Worm (Caenorhabditis elegans) whole organism, L2 larva: Measurements from ENCODE around the gene F49E11.2.

Experiments used
- C34F6.9 ChIP-seq: fragments of 150-350 bp; optimal IDR thresholded peaks from 2 replicates; lab custom pipeline; 2014; ENCODE audit warnings: missing biosample characterization, missing genetic modification characterization
- F13H6.1 ChIP-seq: sonication (generic microtip); optimal IDR thresholded peaks from 2 replicates; lab custom pipeline; 2016; ENCODE audit warnings: missing genetic modification characterization, missing compliant biosample characterization
- Y55F3AM.14 ChIP-seq: fragments of 200-800 bp; sonication (Bioruptor generic); optimal IDR thresholded peaks from 2 replicates; lab custom pipeline; 2018; ENCODE audit warnings: mild to moderate bottlenecking, missing genetic modification characterization, missing compliant biosample characterization
- ZK546.5 ChIP-seq: sonication (generic microtip); optimal IDR thresholded peaks from 2 replicates; lab custom pipeline; 2017; ENCODE audit warnings: missing biosample characterization, missing genetic modification characterization
- alr-1 ChIP-seq: fragments of 150-350 bp; optimal IDR thresholded peaks from 2 replicates; lab custom pipeline; 2014; ENCODE audit warnings: missing biosample characterization, missing genetic modification characterization
- ama-1 ChIP-seq: fragments of 150-350 bp; optimal IDR thresholded peaks from 2 replicates; lab custom pipeline; 2018; ENCODE audit warnings: inconsistent platforms
- blmp-1 ChIP-seq: sonication (generic microtip); optimal IDR thresholded peaks from 2 replicates; lab custom pipeline; 2017; ENCODE audit warnings: missing genetic modification characterization, mild to moderate bottlenecking, missing compliant biosample characterization, antibody characterized with exemption, moderate library complexity; ENCODE audit not compliant: insufficient read depth
- ceh-82 ChIP-seq: fragments of 150-350 bp; optimal IDR thresholded peaks from 2 replicates; lab custom pipeline; 2014; ENCODE audit warnings: missing biosample characterization, missing genetic modification characterization
- crh-2 ChIP-seq: sonication (generic microtip); optimal IDR thresholded peaks from 2 replicates; lab custom pipeline; 2017; ENCODE audit warnings: missing biosample characterization, missing genetic modification characterization
- egl-27 ChIP-seq: sonication (generic microtip); optimal IDR thresholded peaks from 3 replicates; lab custom pipeline; 2017; ENCODE audit warnings: missing biosample characterization, missing genetic modification reagents, missing genetic modification characterization
- elt-1 ChIP-seq: fragments of 150-350 bp; optimal IDR thresholded peaks from 2 replicates; lab custom pipeline; 2014; ENCODE audit warnings: missing biosample characterization, missing genetic modification characterization
- fos-1 ChIP-seq: fragments of 150-350 bp; optimal IDR thresholded peaks from 2 replicates; lab custom pipeline; 2014; ENCODE audit warnings: missing biosample characterization, missing genetic modification characterization
- gmeb-1 ChIP-seq: fragments of 150-350 bp; optimal IDR thresholded peaks from 2 replicates; lab custom pipeline; 2014; ENCODE audit warnings: missing biosample characterization, missing genetic modification characterization
- lin-13 ChIP-seq: fragments of 150-350 bp; optimal IDR thresholded peaks from 2 replicates; lab custom pipeline; 2014; ENCODE audit warnings: missing biosample characterization, missing genetic modification reagents, missing genetic modification characterization
- lsy-2 ChIP-seq, 2 experiments: fragments of 150-350 bp in 1 of 2; sonication (generic microtip) in 1 of 2; optimal IDR thresholded peaks; 2 replicates each; lab custom pipeline; 2014 to 2017; ENCODE audit warnings: missing biosample characterization in 2 of 2, missing genetic modification characterization in 2 of 2
- mab-5 ChIP-seq: fragments of 150-350 bp; optimal IDR thresholded peaks from 2 replicates; lab custom pipeline; 2014; ENCODE audit warnings: missing biosample characterization, missing genetic modification characterization
- mbf-1 ChIP-seq: sonication (generic microtip); optimal IDR thresholded peaks from 2 replicates; lab custom pipeline; 2017; ENCODE audit warnings: missing biosample characterization, missing genetic modification characterization
- mdl-1 ChIP-seq, 2 experiments: fragments of 150-350 bp in 1 of 2; sonication (generic microtip) in 1 of 2; optimal IDR thresholded peaks; 2 replicates each; lab custom pipeline; 2017; ENCODE audit warnings: missing biosample characterization in 2 of 2, missing genetic modification characterization in 2 of 2
- nhr-10 ChIP-seq: sonication (generic microtip); optimal IDR thresholded peaks from 2 replicates; lab custom pipeline; 2017; ENCODE audit warnings: missing biosample characterization, missing genetic modification characterization
- nhr-11 ChIP-seq: fragments of 150-350 bp; optimal IDR thresholded peaks from 2 replicates; lab custom pipeline; 2014; ENCODE audit warnings: missing biosample characterization, missing genetic modification characterization
- nhr-129 ChIP-seq: fragments of 150-350 bp; optimal IDR thresholded peaks from 2 replicates; lab custom pipeline; 2014; ENCODE audit warnings: missing biosample characterization, missing genetic modification characterization
- nhr-23 ChIP-seq: fragments of 150-350 bp; optimal IDR thresholded peaks from 2 replicates; lab custom pipeline; 2014; ENCODE audit warnings: missing biosample characterization, missing genetic modification reagents, missing genetic modification characterization
- nhr-237 ChIP-seq: fragments of 150-350 bp; optimal IDR thresholded peaks from 2 replicates; lab custom pipeline; 2014; ENCODE audit warnings: missing biosample characterization, missing genetic modification characterization
- nhr-6 ChIP-seq: fragments of 150-350 bp; optimal IDR thresholded peaks from 2 replicates; lab custom pipeline; 2014; ENCODE audit warnings: missing biosample characterization, missing genetic modification characterization
- nhr-77 ChIP-seq: fragments of 150-350 bp; optimal IDR thresholded peaks from 2 replicates; lab custom pipeline; 2014; ENCODE audit warnings: missing biosample characterization, missing genetic modification characterization
- peb-1 ChIP-seq: fragments of 150-350 bp; optimal IDR thresholded peaks from 2 replicates; lab custom pipeline; 2014; ENCODE audit warnings: missing biosample characterization, missing genetic modification characterization
- sem-4 ChIP-seq: fragments of 150-350 bp; optimal IDR thresholded peaks from 2 replicates; lab custom pipeline; 2014; ENCODE audit warnings: missing biosample characterization, missing genetic modification reagents, missing genetic modification characterization
- skn-1 ChIP-seq: sonication (generic microtip); optimal IDR thresholded peaks from 2 replicates; lab custom pipeline; 2017; ENCODE audit warnings: missing biosample characterization, missing genetic modification characterization
- sma-3 ChIP-seq: sonication (generic microtip); optimal IDR thresholded peaks from 2 replicates; lab custom pipeline; 2016; ENCODE audit warnings: missing genetic modification reagents, missing genetic modification characterization, missing compliant biosample characterization
- snpc-4 ChIP-seq: fragments of 150-350 bp; optimal IDR thresholded peaks from 2 replicates; lab custom pipeline; 2014; ENCODE audit warnings: missing biosample characterization, missing genetic modification characterization
- unc-55 ChIP-seq: fragments of 150-350 bp; sonication (generic microtip); optimal IDR thresholded peaks from 3 replicates; lab custom pipeline; 2014; ENCODE audit warnings: missing biosample characterization, missing genetic modification reagents, missing genetic modification characterization
- unc-62 ChIP-seq: fragments of 150-350 bp; optimal IDR thresholded peaks from 2 replicates; lab custom pipeline; 2014; ENCODE audit warnings: missing biosample characterization, missing genetic modification reagents, missing genetic modification characterization
- zag-1 ChIP-seq: fragments of 150-350 bp; optimal IDR thresholded peaks from 2 replicates; lab custom pipeline; 2014; ENCODE audit warnings: missing biosample characterization, missing genetic modification characterization
- ztf-1 ChIP-seq: fragments of 200-800 bp; sonication (Bioruptor generic); conservative IDR thresholded peaks from 2 replicates; pipeline ENCODE4 v1.3.6; 2022; ENCODE audit warnings: missing genetic modification characterization, missing compliant biosample characterization
- ztf-4 ChIP-seq: fragments of 150-350 bp; optimal IDR thresholded peaks from 2 replicates; lab custom pipeline; 2014; ENCODE audit warnings: missing biosample characterization, missing genetic modification characterization

The F49E11.2 gene

ce11 chrIV:13068451-13068850, 29.7 kb upstream of the F49E11.2 start, which contains the start of gene scl-6:
scl-6 (plus strand) TSS chrIV:13068751.
- TF ChIP-seq ama-1 (lab: Kevin White, UChicago) (no peak), nhr-11 (tag; lab: Kevin White, UChicago) (no peak), nhr-77 (tag; lab: Kevin White, UChicago) (no peak), lsy-2 (tag; optimal IDR thresholded peaks at IDR 0.05; lab: Kevin White, UChicago) (no peak), crh-2 (no peak), gmeb-1 (tag; lab: Kevin White, UChicago) (no peak), zag-1 (tag; lab: Kevin White, UChicago) (no peak), nhr-129 (tag; lab: Kevin White, UChicago) (no peak)

ce11 chrIV:13067200-13067599, 28.4 kb upstream of the F49E11.2 start, which contains the start of gene col-131:
col-131 (minus strand) TSS chrIV:13067300.
- TF ChIP-seq ztf-1 (GFP tag; lab: Robert Waterston, UW) (no peak), blmp-1 (no peak), unc-55 (GFP tag; lab: Kevin White, UChicago) (no peak), gmeb-1 (tag; lab: Kevin White, UChicago) (no peak), mdl-1 (tag; optimal IDR thresholded peaks at IDR 0.05; lab: Kevin White, UChicago) (no peak), fos-1 (no peak), Y55F3AM.14 (GFP tag; lab: Kevin White, UChicago) (no peak), nhr-237 (tag; lab: Kevin White, UChicago) (no peak), unc-62 (GFP tag; lab: Kevin White, UChicago) (no peak), ceh-82 (no peak), ama-1 (lab: Kevin White, UChicago) (no peak), sma-3 (no peak), F13H6.1 (tag; lab: Kevin White, UChicago) (no peak), nhr-23 (no peak), nhr-11 (tag; lab: Kevin White, UChicago) (no peak), nhr-10 (tag; lab: Kevin White, UChicago) (no peak), elt-1 (no peak), lin-13 (GFP tag; lab: Kevin White, UChicago) (no peak)

ce11 chrIV:13066044-13066443, 27.3 kb upstream of the F49E11.2 start:
- no peak for TF ChIP-seq nhr-6 (tag; lab: Kevin White, UChicago)
- TF ChIP-seq fos-1: no peak
- TF ChIP-seq alr-1: no peak
- TF ChIP-seq mbf-1 (tag; lab: Kevin White, UChicago): no peak

- no peak for TF ChIP-seq fos-1
- no peak for TF ChIP-seq peb-1
- TF ChIP-seq sma-3: no peak
- no peak for TF ChIP-seq ztf-4 (tag; lab: Kevin White, UChicago)
- no peak for TF ChIP-seq nhr-77 (tag; lab: Kevin White, UChicago)
- TF ChIP-seq skn-1 (tag; lab: Kevin White, UChicago): no peak
- TF ChIP-seq F13H6.1 (tag; lab: Kevin White, UChicago): no peak
- no peak for TF ChIP-seq ZK546.5 (tag; lab: Kevin White, UChicago)
- TF ChIP-seq lin-13 (GFP tag; lab: Kevin White, UChicago): no peak
- no peak for TF ChIP-seq alr-1
- no peak for TF ChIP-seq ztf-1 (GFP tag; lab: Robert Waterston, UW)
- TF ChIP-seq egl-27: no peak
Observed at ce11 chrIV:13063714-13064113, 24.9 kb upstream of the F49E11.2 start, which contains the start of gene scl-5. scl-5 (plus strand) TSS chrIV:13064014.

ce11 chrIV:13059284-13059683, 20.5 kb upstream of the F49E11.2 start, which contains the start of gene scl-3:
scl-3 (plus strand) TSS chrIV:13059584.
- no peak for TF ChIP-seq nhr-10 (tag; lab: Kevin White, UChicago)
- no peak for TF ChIP-seq sem-4 (tag; lab: Kevin White, UChicago)
- TF ChIP-seq C34F6.9 (tag; lab: Kevin White, UChicago): no peak
- TF ChIP-seq unc-55 (GFP tag; lab: Kevin White, UChicago): no peak
- no peak for TF ChIP-seq snpc-4 (tag; lab: Kevin White, UChicago)
- TF ChIP-seq nhr-77 (tag; lab: Kevin White, UChicago): no peak
- no peak for TF ChIP-seq alr-1
- no peak for TF ChIP-seq nhr-23
- no peak for TF ChIP-seq mab-5 (tag; lab: Kevin White, UChicago)
- no peak for TF ChIP-seq nhr-237 (tag; lab: Kevin White, UChicago)
- no peak for TF ChIP-seq F13H6.1 (tag; lab: Kevin White, UChicago)
- TF ChIP-seq unc-62 (GFP tag; lab: Kevin White, UChicago): no peak
